Worm (Caenorhabditis elegans) whole organism, mixed stage, embryonic: ENCODE measurements around the gene cal-3.
A peak's percentile ranks its signal among the peaks of the same experiment; 100 is the strongest.

Experiments used
- M03D4.4 ChIP-seq: sonication (generic microtip); optimal IDR thresholded peaks from 2 replicates; lab custom pipeline; 2017; ENCODE audit warnings: mild to moderate bottlenecking, missing genetic modification characterization, missing compliant biosample characterization
- bed-3 ChIP-seq: fragments of 200-800 bp; sonication (Bioruptor generic); optimal IDR thresholded peaks from 3 replicates; lab custom pipeline; 2018; ENCODE audit warnings: mild to moderate bottlenecking, missing genetic modification characterization, moderate library complexity, missing compliant biosample characterization
- blmp-1 ChIP-seq: fragments of 150-350 bp; optimal IDR thresholded peaks from 2 replicates; lab custom pipeline; 2014; ENCODE audit warnings: missing biosample characterization, missing genetic modification characterization
- ceh-39 ChIP-seq: fragments of 150-350 bp; optimal IDR thresholded peaks from 2 replicates; lab custom pipeline; 2014; ENCODE audit warnings: missing biosample characterization, missing genetic modification characterization
- ceh-43 ChIP-seq: fragments of 200-800 bp; sonication (Bioruptor generic); optimal IDR thresholded peaks from 2 replicates; lab custom pipeline; 2018; ENCODE audit warnings: mild to moderate bottlenecking, missing genetic modification characterization, moderate library complexity, missing compliant biosample characterization
- ceh-83 ChIP-seq: fragments of 200-800 bp; sonication (Bioruptor generic); optimal IDR thresholded peaks from 2 replicates; lab custom pipeline; 2018; ENCODE audit warnings: mild to moderate bottlenecking, missing genetic modification characterization, missing compliant biosample characterization
- ces-1 ChIP-seq: fragments of 150-350 bp; optimal IDR thresholded peaks from 2 replicates; lab custom pipeline; 2014; ENCODE audit warnings: missing biosample characterization, missing genetic modification reagents, missing genetic modification characterization
- cnd-1 ChIP-seq: fragments of 200-800 bp; sonication (Bioruptor generic); optimal IDR thresholded peaks from 2 replicates; lab custom pipeline; 2018; ENCODE audit warnings: mild to moderate bottlenecking, missing genetic modification characterization, missing compliant biosample characterization
- drap-1 ChIP-seq: fragments of 200-800 bp; sonication (Bioruptor generic); optimal IDR thresholded peaks from 3 replicates; lab custom pipeline; 2018; ENCODE audit warnings: mild to moderate bottlenecking, missing genetic modification characterization, missing compliant biosample characterization
- elt-1 ChIP-seq: sonication (generic microtip); optimal IDR thresholded peaks from 2 replicates; lab custom pipeline; 2017; ENCODE audit warnings: missing genetic modification characterization, mild to moderate bottlenecking, missing compliant biosample characterization, antibody characterized with exemption, moderate library complexity, borderline replicate concordance; ENCODE audit not compliant: insufficient read depth
- elt-3 ChIP-seq: fragments of 150-350 bp; optimal IDR thresholded peaks from 2 replicates; lab custom pipeline; 2014; ENCODE audit warnings: missing biosample characterization, missing genetic modification characterization
- flh-1 ChIP-seq: fragments of 200-800 bp; sonication (Bioruptor generic); optimal IDR thresholded peaks from 2 replicates; lab custom pipeline; 2018; ENCODE audit warnings: mild to moderate bottlenecking, missing genetic modification characterization, moderate library complexity, missing compliant biosample characterization
- ham-2 ChIP-seq: fragments of 200-800 bp; sonication (Bioruptor generic); optimal IDR thresholded peaks from 2 replicates; lab custom pipeline; 2018; ENCODE audit warnings: mild to moderate bottlenecking, missing genetic modification characterization, missing compliant biosample characterization
- hlh-1 ChIP-seq: fragments of 150-350 bp; optimal IDR thresholded peaks from 2 replicates; lab custom pipeline; 2014; ENCODE audit warnings: missing biosample characterization, missing genetic modification reagents, missing genetic modification characterization
- lin-13 ChIP-seq: fragments of 150-350 bp; optimal IDR thresholded peaks from 2 replicates; lab custom pipeline; 2014; ENCODE audit warnings: missing biosample characterization, missing genetic modification characterization
- lin-32 ChIP-seq: fragments of 200-800 bp; sonication (Bioruptor generic); optimal IDR thresholded peaks from 2 replicates; lab custom pipeline; 2018; ENCODE audit warnings: mild to moderate bottlenecking, missing genetic modification characterization, missing compliant biosample characterization
- lsy-2 ChIP-seq: fragments of 150-350 bp; optimal IDR thresholded peaks from 2 replicates; lab custom pipeline; 2014; ENCODE audit warnings: missing biosample characterization, missing genetic modification characterization
- mep-1 ChIP-seq: fragments of 150-350 bp; optimal IDR thresholded peaks from 2 replicates; lab custom pipeline; 2017; ENCODE audit warnings: missing biosample characterization, missing genetic modification reagents, missing genetic modification characterization, inconsistent platforms
- mls-2 ChIP-seq: sonication (generic microtip); optimal IDR thresholded peaks from 2 replicates; lab custom pipeline; 2016; ENCODE audit warnings: mild to moderate bottlenecking, missing genetic modification characterization, moderate library complexity, missing compliant biosample characterization
- nhr-12 ChIP-seq: fragments of 150-350 bp; optimal IDR thresholded peaks from 2 replicates; lab custom pipeline; 2014; ENCODE audit warnings: missing biosample characterization, missing genetic modification characterization
- nhr-2 ChIP-seq: fragments of 150-350 bp; optimal IDR thresholded peaks from 2 replicates; lab custom pipeline; 2014; ENCODE audit warnings: missing biosample characterization, missing genetic modification characterization
- nhr-237 ChIP-seq: fragments of 150-350 bp; optimal IDR thresholded peaks from 2 replicates; lab custom pipeline; 2014; ENCODE audit warnings: missing biosample characterization, missing genetic modification characterization
- nhr-28 ChIP-seq: fragments of 150-350 bp; optimal IDR thresholded peaks from 2 replicates; lab custom pipeline; 2014; ENCODE audit warnings: missing biosample characterization, missing genetic modification characterization
- nhr-76 ChIP-seq: sonication (generic microtip); optimal IDR thresholded peaks from 2 replicates; lab custom pipeline; 2017; ENCODE audit warnings: missing biosample characterization, missing genetic modification characterization
- pha-4 ChIP-seq: fragments of 150-350 bp; optimal IDR thresholded peaks from 2 replicates; lab custom pipeline; 2018; ENCODE audit warnings: missing biosample characterization, missing genetic modification reagents, missing genetic modification characterization
- sem-2 ChIP-seq: fragments of 200-800 bp; sonication (Bioruptor generic); optimal IDR thresholded peaks from 2 replicates; lab custom pipeline; 2018; ENCODE audit warnings: mild to moderate bottlenecking, missing genetic modification characterization, missing compliant biosample characterization
- snpc-4 ChIP-seq: fragments of 150-350 bp; optimal IDR thresholded peaks from 2 replicates; lab custom pipeline; 2014; ENCODE audit warnings: missing biosample characterization, missing genetic modification characterization
- sptf-1 ChIP-seq: sonication (generic microtip); optimal IDR thresholded peaks from 2 replicates; lab custom pipeline; 2017; ENCODE audit warnings: mild to moderate bottlenecking, missing genetic modification characterization, moderate library complexity, missing compliant biosample characterization
- tbx-8 ChIP-seq: fragments of 200-800 bp; sonication (Bioruptor generic); optimal IDR thresholded peaks from 2 replicates; lab custom pipeline; 2018; ENCODE audit warnings: mild to moderate bottlenecking, missing genetic modification characterization, moderate library complexity, missing compliant biosample characterization
- unc-120 ChIP-seq: sonication (generic microtip); optimal IDR thresholded peaks from 2 replicates; lab custom pipeline; 2017; ENCODE audit warnings: missing genetic modification characterization, missing compliant biosample characterization; ENCODE audit not compliant: poor library complexity, severe bottlenecking
- unc-39 ChIP-seq: fragments of 150-350 bp; optimal IDR thresholded peaks from 2 replicates; lab custom pipeline; 2014; ENCODE audit warnings: missing biosample characterization, missing genetic modification characterization
- unc-62 ChIP-seq: fragments of 150-350 bp; optimal IDR thresholded peaks from 2 replicates; lab custom pipeline; 2014; ENCODE audit warnings: missing biosample characterization, missing genetic modification reagents, missing genetic modification characterization
- zip-8 ChIP-seq: fragments of 150-350 bp; optimal IDR thresholded peaks from 2 replicates; lab custom pipeline; 2014; ENCODE audit warnings: missing biosample characterization, missing genetic modification characterization
- ztf-11 ChIP-seq: fragments of 150-350 bp; optimal IDR thresholded peaks from 2 replicates; lab custom pipeline; 2014; ENCODE audit warnings: missing biosample characterization, missing genetic modification characterization

The cal-3 gene

DNA sequence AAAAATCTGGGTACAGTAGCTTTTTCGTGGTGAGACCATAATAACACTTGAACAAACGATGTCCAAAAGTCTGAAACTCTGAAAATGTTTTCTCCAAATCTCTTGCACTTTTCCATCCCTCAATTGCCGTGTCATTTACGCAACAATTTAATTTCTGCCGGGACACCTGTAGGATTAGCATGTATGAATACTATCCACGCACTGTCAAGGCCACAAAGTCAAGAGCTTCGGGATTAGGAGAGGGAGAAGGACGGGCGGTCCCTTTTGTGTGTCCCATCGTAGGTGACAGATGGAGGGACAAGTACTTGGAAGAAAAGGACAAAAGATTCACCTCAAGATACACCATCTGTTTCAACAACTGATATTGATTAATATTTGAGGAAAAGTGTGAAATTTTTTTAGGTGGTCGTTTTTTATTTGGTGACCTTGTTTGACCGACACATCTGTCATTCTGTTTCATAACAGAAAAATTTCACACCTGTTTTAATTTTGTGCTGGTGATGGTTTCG, 8.1 kb upstream of the cal-3 start:
- TF ChIP-seq pha-4 (tag; lab: Kevin White, UChicago) (no peak), lsy-2 (tag; lab: Kevin White, UChicago) (no peak), ceh-43 (GFP tag; lab: Kevin White, UChicago) (no peak), unc-120 (tag; lab: Kevin White, UChicago) (no peak), elt-1 (tag; lab: Kevin White, UChicago) (no peak), mls-2 (tag; lab: Kevin White, UChicago) (no peak), nhr-237 (tag; lab: Kevin White, UChicago) (no peak), M03D4.4 (tag; lab: Kevin White, UChicago) (no peak), ces-1 (GFP tag; lab: Kevin White, UChicago) (no peak), bed-3 (no peak), flh-1 (GFP tag; lab: Kevin White, UChicago) (no peak), zip-8 (tag; lab: Kevin White, UChicago) (no peak), ham-2 (GFP tag; lab: Kevin White, UChicago) (no peak), hlh-1 (tag; lab: Kevin White, UChicago) (no peak), elt-3 (tag; lab: Kevin White, UChicago) (no peak), unc-39 (tag; lab: Kevin White, UChicago) (no peak), ceh-83 (GFP tag; lab: Kevin White, UChicago) (no peak), sptf-1 (no peak), nhr-12 (tag; lab: Kevin White, UChicago) (no peak), tbx-8 (GFP tag; lab: Kevin White, UChicago) (no peak), nhr-28 (no peak), blmp-1 (tag; lab: Kevin White, UChicago) (no peak), snpc-4 (tag; lab: Kevin White, UChicago) (no peak), ceh-39 (tag; lab: Kevin White, UChicago) (no peak), lin-32 (GFP tag; lab: Kevin White, UChicago) (no peak), lin-13 (tag; lab: Kevin White, UChicago) (no peak), ztf-11 (tag; lab: Kevin White, UChicago) (peak; percentile 13), cnd-1 (peak; percentile 92), unc-62 (GFP tag; lab: Kevin White, UChicago) (peak; percentile 7), nhr-2 (tag; lab: Kevin White, UChicago) (peak; percentile 96), mep-1 (tag; lab: Kevin White, UChicago) (no peak), nhr-76 (no peak), drap-1 (GFP tag; lab: Kevin White, UChicago) (no peak), sem-2 (no peak)

DNA sequence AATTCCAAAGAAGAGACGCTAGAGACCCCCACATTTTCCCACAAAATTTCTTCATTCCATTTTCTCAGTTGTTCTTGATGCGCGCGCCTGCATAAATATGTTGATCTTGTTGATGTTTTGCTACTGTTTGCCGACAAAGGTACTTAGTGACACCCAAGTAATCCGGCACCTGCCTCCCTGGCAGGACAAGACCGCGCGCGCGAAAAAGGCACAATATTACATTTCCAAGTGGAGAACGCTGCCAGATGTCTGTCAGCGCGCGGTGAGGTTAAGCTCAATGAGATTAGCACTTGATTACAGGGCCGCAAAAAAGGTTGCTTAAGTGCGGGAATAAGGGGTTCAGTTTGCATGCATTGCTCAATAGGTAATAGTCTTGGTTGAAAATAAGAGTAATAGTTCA, 6.6 kb upstream of the cal-3 start:
- TF ChIP-seq mls-2 (tag; lab: Kevin White, UChicago) = no peak
- TF ChIP-seq ces-1 (GFP tag; lab: Kevin White, UChicago) = peak; percentile 59
- no peak for TF ChIP-seq zip-8 (tag; lab: Kevin White, UChicago)
- TF ChIP-seq elt-1 (tag; lab: Kevin White, UChicago) = no peak
- no peak for TF ChIP-seq ceh-83 (GFP tag; lab: Kevin White, UChicago)
- no peak for TF ChIP-seq blmp-1 (tag; lab: Kevin White, UChicago)
- TF ChIP-seq nhr-2 (tag; lab: Kevin White, UChicago) = peak; percentile 54

DNA sequence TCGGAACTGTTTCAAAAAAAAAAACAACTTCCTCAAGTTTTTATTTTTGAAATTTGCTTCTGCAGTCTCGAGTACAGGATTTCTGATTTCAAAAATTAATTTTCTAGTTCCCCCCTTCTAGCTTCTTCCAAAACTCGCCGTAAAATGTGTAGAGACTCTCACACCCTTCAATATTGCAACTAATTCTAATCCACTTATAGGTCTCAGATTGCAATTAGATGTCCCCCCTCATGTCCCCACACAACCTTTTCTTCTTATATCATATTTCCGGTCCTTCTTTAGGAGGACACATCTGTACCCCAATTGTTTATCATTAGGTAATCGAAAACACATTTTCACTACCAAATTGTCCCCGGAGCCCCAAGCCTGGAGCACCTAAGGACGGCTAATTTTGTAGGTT, 5.5 kb upstream of the cal-3 start:
- TF ChIP-seq unc-120 (tag; lab: Kevin White, UChicago) = no peak
- TF ChIP-seq sptf-1 = no peak
- peak; percentile 22 for TF ChIP-seq nhr-2 (tag; lab: Kevin White, UChicago)
- TF ChIP-seq ztf-11 (tag; lab: Kevin White, UChicago) = no peak
- no peak for TF ChIP-seq ham-2 (GFP tag; lab: Kevin White, UChicago)
- peak; percentile 90 for TF ChIP-seq ces-1 (GFP tag; lab: Kevin White, UChicago)

DNA sequence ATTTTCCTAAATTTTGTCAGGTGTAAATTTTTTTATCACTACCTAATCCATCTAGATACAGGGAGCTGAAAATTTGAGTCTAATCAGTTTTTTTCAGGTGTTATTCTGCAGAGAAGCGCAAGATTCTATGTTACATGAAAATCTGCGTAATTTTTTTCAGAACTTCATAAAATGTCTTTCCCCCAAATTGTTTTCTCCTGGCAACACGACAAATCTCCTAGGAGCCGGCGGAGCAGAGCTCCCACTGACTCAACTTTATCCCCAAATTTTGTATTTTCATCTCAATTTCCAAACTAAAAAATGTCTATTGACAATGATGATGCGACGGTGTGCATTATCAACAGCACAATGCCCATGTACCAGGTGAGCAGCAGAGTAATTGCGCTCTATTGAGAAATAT, 4.5 kb upstream of the cal-3 start, which contains the start of gene F28F9.2:
Gene F28F9.2 (plus strand): TSS at position 301 of the 400 bp plus-strand sequence.
- TF ChIP-seq drap-1 (GFP tag; lab: Kevin White, UChicago) (no peak), sptf-1 (no peak), unc-62 (GFP tag; lab: Kevin White, UChicago) (no peak), elt-3 (tag; lab: Kevin White, UChicago) (no peak), zip-8 (tag; lab: Kevin White, UChicago) (no peak), ztf-11 (tag; lab: Kevin White, UChicago) (no peak), mep-1 (tag; lab: Kevin White, UChicago) (no peak), ces-1 (GFP tag; lab: Kevin White, UChicago) (no peak), ceh-83 (GFP tag; lab: Kevin White, UChicago) (no peak), M03D4.4 (tag; lab: Kevin White, UChicago) (no peak), hlh-1 (tag; lab: Kevin White, UChicago) (no peak), lsy-2 (tag; lab: Kevin White, UChicago) (no peak), nhr-12 (tag; lab: Kevin White, UChicago) (no peak), nhr-28 (no peak)
- TF ChIP-seq, all 35 proteins: peak for 0
